Fruit fly (Drosophila melanogaster) whole organism, larva: ENCODE data around the gene Snmp2.

Experiments
- noc ChIP-seq: fragments of 200-800 bp; sonication (Bioruptor generic); optimal IDR thresholded peaks from 3 replicates; lab custom pipeline; 2019; ENCODE audit warnings: missing biosample characterization, mild to moderate bottlenecking, missing genetic modification characterization, moderate library complexity

Snmp2 gene

dm6 chr3L:7742941-7743340 lies at the start of gene Snmp2:
Snmp2 (minus strand) TSS chr3L:7743041.
- no peak for TF ChIP-seq noc (tag; lab: Kevin White, UChicago)

- no peak for TF ChIP-seq noc (tag; lab: Kevin White, UChicago)
Observed at dm6 chr3L:7792249-7792648, 49.4 kb upstream of the Snmp2 start.

- no peak for TF ChIP-seq noc (tag; lab: Kevin White, UChicago)
Observed at dm6 chr3L:7790224-7790623, 47.4 kb upstream of the Snmp2 start.

dm6 chr3L:7787788-7788406 lies 45.1 kb upstream of the Snmp2 start:
- TF ChIP-seq noc (tag; lab: Kevin White, UChicago), result no peak

dm6 chr3L:7786989-7787388 lies 44.1 kb upstream of the Snmp2 start:
- no peak for TF ChIP-seq noc (tag; lab: Kevin White, UChicago)

dm6 chr3L:7786263-7786662 lies 43.4 kb upstream of the Snmp2 start:
- TF ChIP-seq noc (tag; lab: Kevin White, UChicago), result no peak

- TF ChIP-seq noc (tag; lab: Kevin White, UChicago), result no peak
Observed at dm6 chr3L:7783383-7783782, 40.5 kb upstream of the Snmp2 start.

dm6 chr3L:7782051-7782682 lies 39.3 kb upstream of the Snmp2 start:
- no peak for TF ChIP-seq noc (tag; lab: Kevin White, UChicago)

- no peak for TF ChIP-seq noc (tag; lab: Kevin White, UChicago)
Observed at dm6 chr3L:7781353-7782050, 38.7 kb upstream of the Snmp2 start.

- no peak for TF ChIP-seq noc (tag; lab: Kevin White, UChicago)
Observed at dm6 chr3L:7775365-7775905, 32.6 kb upstream of the Snmp2 start, which contains the start of gene Clk. Clk (minus strand) TSS chr3L:7775603.

- no peak for TF ChIP-seq noc (tag; lab: Kevin White, UChicago)
Observed at dm6 chr3L:7774698-7775097, 31.9 kb upstream of the Snmp2 start.

dm6 chr3L:7773529-7773928 lies 30.7 kb upstream of the Snmp2 start:
- no peak for TF ChIP-seq noc (tag; lab: Kevin White, UChicago)

dm6 chr3L:7772160-7772798 lies 29.4 kb upstream of the Snmp2 start:
- no peak for TF ChIP-seq noc (tag; lab: Kevin White, UChicago)

- no peak for TF ChIP-seq noc (tag; lab: Kevin White, UChicago)
Observed at dm6 chr3L:7768252-7768651, 25.4 kb upstream of the Snmp2 start, which contains the start of gene CG32371. CG32371 (minus strand) TSS chr3L:7768352.

- TF ChIP-seq noc (tag; lab: Kevin White, UChicago), result no peak
Observed at dm6 chr3L:7759835-7760780, 17.3 kb upstream of the Snmp2 start, which contains the start of gene Hn. Hn (plus strand) TSS chr3L:7760453.
